Worm (Caenorhabditis elegans) whole organism, late embryonic: ENCODE measurements around the gene F15E6.5.

ENCODE experiments used
- F13H6.1 ChIP-seq: sonication (generic microtip); optimal IDR thresholded peaks from 2 replicates; lab custom pipeline; 2016; ENCODE audit warnings: missing genetic modification characterization, missing compliant biosample characterization
- K02D7.2 ChIP-seq: sonication (generic microtip); optimal IDR thresholded peaks from 2 replicates; lab custom pipeline; 2017; ENCODE audit warnings: mild to moderate bottlenecking, missing genetic modification characterization, missing compliant biosample characterization
- T23F11.4 ChIP-seq: fragments of 200-800 bp; sonication (Bioruptor generic); optimal IDR thresholded peaks from 2 replicates; lab custom pipeline; 2018; ENCODE audit warnings: mild to moderate bottlenecking, missing genetic modification characterization, missing compliant biosample characterization
- Y22D7AL.16 ChIP-seq: sonication (generic microtip); optimal IDR thresholded peaks from 2 replicates; lab custom pipeline; 2016; ENCODE audit warnings: missing genetic modification characterization, missing compliant biosample characterization
- ceh-14 ChIP-seq: sonication (generic microtip); optimal IDR thresholded peaks from 2 replicates; lab custom pipeline; 2016; ENCODE audit warnings: missing genotype, missing genetic modification characterization, missing compliant biosample characterization
- ceh-19 ChIP-seq: fragments of 200-800 bp; sonication (Bioruptor generic); optimal IDR thresholded peaks from 2 replicates; lab custom pipeline; 2018; ENCODE audit warnings: mild to moderate bottlenecking, missing genetic modification characterization, missing compliant biosample characterization
- ceh-24 ChIP-seq: sonication (generic microtip); optimal IDR thresholded peaks from 2 replicates; lab custom pipeline; 2016; ENCODE audit warnings: mild to moderate bottlenecking, missing genetic modification characterization, missing compliant biosample characterization
- ceh-30 ChIP-seq: fragments of 150-350 bp; optimal IDR thresholded peaks from 2 replicates; lab custom pipeline; 2014; ENCODE audit warnings: missing biosample characterization, missing genetic modification characterization
- ceh-34 ChIP-seq: sonication (generic microtip); optimal IDR thresholded peaks from 2 replicates; lab custom pipeline; 2016; ENCODE audit warnings: mild to moderate bottlenecking, missing genetic modification characterization, missing compliant biosample characterization
- ceh-45 ChIP-seq: fragments of 200-800 bp; sonication (Bioruptor generic); IDR thresholded peaks from 2 replicates; pipeline ENCODE4 v1.3.6; 2022; ENCODE audit warnings: missing genetic modification reagents, missing genetic modification characterization, missing compliant biosample characterization
- ceh-48 ChIP-seq: sonication (generic microtip); optimal IDR thresholded peaks from 2 replicates; lab custom pipeline; 2016; ENCODE audit warnings: missing genetic modification characterization, inconsistent platforms, missing compliant biosample characterization
- ceh-9 ChIP-seq: sonication (generic microtip); optimal IDR thresholded peaks from 2 replicates; lab custom pipeline; 2016; ENCODE audit warnings: mild to moderate bottlenecking, missing genetic modification characterization, inconsistent platforms, missing compliant biosample characterization
- che-1 ChIP-seq: sonication (generic microtip); optimal IDR thresholded peaks from 2 replicates; lab custom pipeline; 2016; ENCODE audit warnings: mild to moderate bottlenecking, missing genetic modification characterization, missing compliant biosample characterization
- elt-2 ChIP-seq: sonication (generic microtip); optimal IDR thresholded peaks from 2 replicates; lab custom pipeline; 2016; ENCODE audit warnings: missing genetic modification reagents, missing genetic modification characterization, missing compliant biosample characterization
- elt-4 ChIP-seq: sonication (generic microtip); optimal IDR thresholded peaks from 2 replicates; lab custom pipeline; 2016; ENCODE audit warnings: missing genetic modification characterization, missing compliant biosample characterization
- eyg-1 ChIP-seq: sonication (generic microtip); optimal IDR thresholded peaks from 2 replicates; lab custom pipeline; 2016; ENCODE audit warnings: missing genotype, missing genetic modification characterization, missing compliant biosample characterization
- fax-1 ChIP-seq: sonication (generic microtip); optimal IDR thresholded peaks from 2 replicates; lab custom pipeline; 2016; ENCODE audit warnings: missing genotype, missing genetic modification characterization, missing compliant biosample characterization
- fkh-10 ChIP-seq: fragments of 150-350 bp; optimal IDR thresholded peaks from 2 replicates; lab custom pipeline; 2014; ENCODE audit warnings: missing biosample characterization, missing genetic modification reagents, missing genetic modification characterization
- fkh-6 ChIP-seq: sonication (generic microtip); optimal IDR thresholded peaks from 2 replicates; lab custom pipeline; 2016; ENCODE audit warnings: missing genetic modification characterization, missing compliant biosample characterization
- hlh-6 ChIP-seq: sonication (generic microtip); optimal IDR thresholded peaks from 2 replicates; lab custom pipeline; 2016; ENCODE audit warnings: missing genotype, missing genetic modification characterization, missing compliant biosample characterization
- lim-6 ChIP-seq: sonication (generic microtip); optimal IDR thresholded peaks from 2 replicates; lab custom pipeline; 2016; ENCODE audit warnings: missing genetic modification characterization, missing compliant biosample characterization
- lin-11 ChIP-seq: fragments of 200-800 bp; sonication (Bioruptor generic); optimal IDR thresholded peaks from 2 replicates; lab custom pipeline; 2018; ENCODE audit warnings: mild to moderate bottlenecking, missing genetic modification characterization, missing compliant biosample characterization
- madf-2 ChIP-seq: sonication (generic microtip); optimal IDR thresholded peaks from 2 replicates; lab custom pipeline; 2017; ENCODE audit warnings: missing genetic modification characterization, missing compliant biosample characterization
- mec-3 ChIP-seq: sonication (generic microtip); optimal IDR thresholded peaks from 2 replicates; lab custom pipeline; 2016; ENCODE audit warnings: borderline replicate concordance, missing genetic modification characterization, missing compliant biosample characterization
- nhr-11 ChIP-seq: fragments of 150-350 bp; optimal IDR thresholded peaks from 2 replicates; lab custom pipeline; 2014; ENCODE audit warnings: missing biosample characterization, missing genetic modification characterization
- npax-4 ChIP-seq: sonication (generic microtip); optimal IDR thresholded peaks from 2 replicates; lab custom pipeline; 2016; ENCODE audit warnings: missing genetic modification characterization, missing compliant biosample characterization
- odd-2 ChIP-seq: sonication (generic microtip); optimal IDR thresholded peaks from 2 replicates; lab custom pipeline; 2017; ENCODE audit warnings: antibody characterized with exemption, mild to moderate bottlenecking, missing genetic modification characterization, missing compliant biosample characterization
- pag-3 ChIP-seq: sonication (generic microtip); optimal IDR thresholded peaks from 2 replicates; lab custom pipeline; 2016; ENCODE audit warnings: missing compliant biosample characterization, missing genetic modification characterization, borderline replicate concordance
- pat-9 ChIP-seq: fragments of 200-800 bp; sonication (Bioruptor generic); optimal IDR thresholded peaks from 2 replicates; lab custom pipeline; 2018; ENCODE audit warnings: mild to moderate bottlenecking, missing genetic modification characterization, moderate library complexity, missing compliant biosample characterization
- pax-1 ChIP-seq: fragments of 150-350 bp; optimal IDR thresholded peaks from 2 replicates; lab custom pipeline; 2014; ENCODE audit warnings: missing biosample characterization, missing genetic modification characterization
- pha-2 ChIP-seq: sonication (generic microtip); optimal IDR thresholded peaks from 2 replicates; lab custom pipeline; 2017; ENCODE audit warnings: mild to moderate bottlenecking, missing genetic modification characterization, missing compliant biosample characterization
- pha-4 ChIP-seq: fragments of 150-350 bp; optimal IDR thresholded peaks from 2 replicates; lab custom pipeline; 2018; ENCODE audit warnings: missing biosample characterization, missing genetic modification reagents, missing genetic modification characterization
- sdc-2 ChIP-seq: sonication (generic microtip); optimal IDR thresholded peaks from 2 replicates; lab custom pipeline; 2016; ENCODE audit warnings: missing genotype, missing genetic modification characterization, missing compliant biosample characterization
- sox-4 ChIP-seq: sonication (generic microtip); optimal IDR thresholded peaks from 2 replicates; lab custom pipeline; 2017; ENCODE audit warnings: mild to moderate bottlenecking, missing genetic modification characterization, inconsistent platforms, missing compliant biosample characterization
- tbx-7 ChIP-seq: sonication (generic microtip); optimal IDR thresholded peaks from 2 replicates; lab custom pipeline; 2016; ENCODE audit warnings: missing genotype, missing genetic modification characterization, missing compliant biosample characterization
- ttx-3 ChIP-seq: sonication (generic microtip); optimal IDR thresholded peaks from 2 replicates; lab custom pipeline; 2016; ENCODE audit warnings: missing genetic modification reagents, missing genetic modification characterization, missing compliant biosample characterization
- unc-42 ChIP-seq: sonication (generic microtip); optimal IDR thresholded peaks from 2 replicates; lab custom pipeline; 2016; ENCODE audit warnings: missing genotype, missing genetic modification characterization, missing compliant biosample characterization
- unc-86 ChIP-seq: sonication (generic microtip); optimal IDR thresholded peaks from 2 replicates; lab custom pipeline; 2016; ENCODE audit warnings: missing genetic modification characterization, missing compliant biosample characterization

Gene F15E6.5

DNA sequence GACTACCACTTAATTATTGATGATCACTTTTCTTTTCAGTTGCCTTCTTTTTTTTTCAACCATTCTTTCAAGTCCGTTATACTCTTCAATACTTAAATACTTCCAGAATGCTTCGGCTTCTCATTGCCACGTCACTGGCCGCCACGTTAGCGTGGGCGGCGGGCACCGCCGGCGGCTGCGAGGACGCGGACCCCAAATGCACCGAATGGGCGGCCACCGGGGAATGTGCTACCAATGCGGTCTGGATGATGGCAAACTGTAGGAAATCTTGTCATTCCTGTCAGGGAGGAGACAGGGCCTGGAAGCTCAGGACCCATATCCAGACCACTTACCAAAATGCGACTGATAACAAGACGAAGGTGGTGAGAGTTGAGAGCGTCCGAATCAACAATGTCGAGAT is 11.8 kb downstream of the F15E6.5 start, which contains the start of gene lgc-22:
lgc-22 (plus strand) TSS at position 105 of the 400 bp plus-strand sequence.
- TF ChIP-seq fkh-6 (no peak), lin-11 (tag; lab: Kevin White, UChicago) (no peak), elt-4 (tag; lab: Kevin White, UChicago) (no peak), unc-42 (tag; lab: Kevin White, UChicago) (no peak), pat-9 (tag; lab: Kevin White, UChicago) (no peak), ceh-14 (tag; lab: Kevin White, UChicago) (no peak), mec-3 (tag; lab: Kevin White, UChicago) (no peak), ttx-3 (tag; lab: Kevin White, UChicago) (no peak), ceh-24 (tag; lab: Kevin White, UChicago) (no peak), nhr-11 (no peak), ceh-45 (GFP tag; lab: Robert Waterston, UW) (no peak)

DNA sequence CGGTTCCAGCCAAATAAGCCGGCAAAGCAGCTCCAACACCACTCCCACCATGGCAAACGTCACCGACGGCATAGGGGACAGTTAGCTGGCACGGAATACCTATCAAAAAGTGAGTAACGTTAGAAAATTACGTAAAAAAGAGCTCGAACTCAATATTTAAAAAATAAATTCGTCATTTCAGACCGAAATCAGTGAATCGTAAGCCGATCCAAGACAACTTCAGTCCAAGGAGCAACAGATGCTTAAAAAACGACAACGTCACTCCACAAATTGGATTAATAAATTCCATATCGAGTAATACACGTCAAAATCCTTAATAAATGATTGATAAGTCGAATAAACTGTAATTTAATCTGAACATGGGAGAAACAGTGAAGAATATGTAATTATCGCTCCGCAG is 16.9 kb downstream of the F15E6.5 start:
- TF ChIP-seq hlh-6 (tag; lab: Kevin White, UChicago) (no peak), sdc-2 (tag; lab: Kevin White, UChicago) (no peak), pag-3 (tag; lab: Kevin White, UChicago) (no peak), eyg-1 (no peak), pax-1 (no peak), npax-4 (tag; lab: Kevin White, UChicago) (no peak), che-1 (no peak), ceh-9 (no peak), pha-2 (tag; lab: Kevin White, UChicago) (no peak), fkh-6 (no peak), unc-86 (tag; lab: Kevin White, UChicago) (no peak), ceh-34 (tag; lab: Kevin White, UChicago) (no peak), K02D7.2 (no peak)
- TF ChIP-seq, all 69 proteins: peak for 0

DNA sequence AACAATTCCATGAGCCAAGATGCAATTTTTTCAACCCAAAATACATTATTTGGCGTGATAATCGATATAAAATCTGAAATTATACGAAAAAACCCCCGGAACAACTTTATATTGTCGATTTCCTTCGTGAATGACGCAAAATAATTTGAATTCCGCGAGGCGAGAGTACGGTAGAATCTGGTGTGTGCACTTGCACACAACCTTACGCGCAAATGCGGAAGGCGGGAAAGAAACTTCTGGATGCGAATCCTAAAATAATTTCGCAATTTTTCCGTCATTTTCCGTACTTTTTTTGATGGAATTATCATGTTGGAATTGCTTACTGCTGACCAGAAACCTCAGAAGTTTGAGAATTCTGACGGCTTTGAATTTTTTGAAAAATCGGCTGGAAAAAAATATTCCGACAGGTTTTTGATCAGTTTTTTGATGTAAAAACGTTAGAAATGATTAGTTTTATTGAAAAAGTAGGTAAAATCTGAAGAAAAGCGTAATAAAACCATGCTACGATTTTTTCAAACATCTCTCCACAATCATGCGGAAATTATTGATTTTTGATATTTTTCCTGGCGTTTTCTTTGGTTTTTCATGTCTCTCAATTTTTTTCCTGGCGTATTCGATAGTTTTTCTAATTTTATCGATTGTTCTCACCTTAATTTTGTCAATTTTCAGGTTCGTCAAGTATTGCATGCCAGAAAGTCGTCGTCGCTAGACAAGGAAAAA is 18.0 kb downstream of the F15E6.5 start, which contains the start of gene set-9:
set-9 (plus strand) TSS at position 670 of the 720 bp plus-strand sequence.
- TF ChIP-seq ceh-24 (tag; lab: Kevin White, UChicago) (no peak), nhr-11 (no peak)
- TF ChIP-seq, all 69 proteins: peak for 0

DNA sequence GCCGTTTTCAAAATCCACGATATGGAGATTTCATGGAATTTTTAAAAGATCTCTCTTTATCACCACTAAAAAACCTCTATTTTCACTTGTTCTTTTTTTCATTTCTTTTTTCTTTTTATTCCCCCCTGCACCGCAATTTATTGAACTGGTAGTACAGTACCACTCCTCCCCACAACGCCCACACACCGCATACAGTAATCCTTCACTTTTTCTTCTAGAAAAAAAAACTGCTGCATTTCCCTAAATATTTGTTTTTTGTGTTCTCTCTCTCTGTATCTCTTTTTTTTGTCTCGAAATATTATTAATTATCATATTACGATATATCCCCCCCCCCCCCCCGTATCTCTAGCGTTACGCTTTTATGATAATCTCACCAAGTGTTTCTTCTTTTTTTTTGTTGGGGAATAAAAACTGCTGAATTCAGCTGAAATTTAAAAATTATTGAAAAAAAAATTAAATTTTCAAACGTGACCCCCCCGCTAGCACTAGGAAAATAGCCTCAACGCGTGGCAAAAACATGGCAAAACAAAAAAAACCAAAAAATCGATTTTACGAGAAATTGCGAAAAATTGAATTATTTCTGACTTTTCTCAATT is 27.5 kb downstream of the F15E6.5 start, which contains the start of gene Y24D9B.1:
Y24D9B.1 (plus strand) TSS at position 546 of the 596 bp plus-strand sequence.
- TF ChIP-seq tbx-7 = no peak
- no peak for TF ChIP-seq T23F11.4
- TF ChIP-seq hlh-6 (tag; lab: Kevin White, UChicago) = no peak
- no peak for TF ChIP-seq odd-2 (tag; lab: Kevin White, UChicago)
- no peak for TF ChIP-seq lim-6 (tag; lab: Kevin White, UChicago)
- no peak for TF ChIP-seq F13H6.1 (tag; lab: Kevin White, UChicago)
- TF ChIP-seq fax-1 = no peak
- TF ChIP-seq pha-4 (tag; lab: Kevin White, UChicago) = no peak
- TF ChIP-seq fkh-10 = no peak
- no peak for TF ChIP-seq ceh-30 (tag; lab: Kevin White, UChicago)
- no peak for TF ChIP-seq ceh-19 (GFP tag; lab: Kevin White, UChicago)
- TF ChIP-seq npax-4 (tag; lab: Kevin White, UChicago) = no peak
- TF ChIP-seq madf-2 = no peak
- no peak for TF ChIP-seq sox-4
- TF ChIP-seq ceh-14 (tag; lab: Kevin White, UChicago) = no peak
- TF ChIP-seq elt-2 (tag; lab: Kevin White, UChicago) = no peak
- TF ChIP-seq ceh-48 = no peak
- no peak for TF ChIP-seq unc-42 (tag; lab: Kevin White, UChicago)
- no peak for TF ChIP-seq Y22D7AL.16
- no peak for TF ChIP-seq pha-2 (tag; lab: Kevin White, UChicago)
